Worm (Caenorhabditis elegans) whole organism, L1 larva: ENCODE measurements around the gene hrpu-2.

ENCODE experiments used
- C04F5.9 ChIP-seq: sonication (generic microtip); optimal IDR thresholded peaks from 2 replicates; lab custom pipeline; 2016; ENCODE audit warnings: missing genetic modification characterization, missing compliant biosample characterization
- C16A3.4 ChIP-seq: fragments of 150-350 bp; optimal IDR thresholded peaks from 2 replicates; lab custom pipeline; 2014; ENCODE audit warnings: missing biosample characterization, missing genetic modification characterization
- C34B4.2 ChIP-seq: sonication (generic microtip); optimal IDR thresholded peaks from 2 replicates; lab custom pipeline; 2017; ENCODE audit warnings: mild to moderate bottlenecking, missing genetic modification characterization, missing compliant biosample characterization
- F16B12.6 ChIP-seq: fragments of 150-350 bp; optimal IDR thresholded peaks from 2 replicates; lab custom pipeline; 2014; ENCODE audit warnings: missing biosample characterization, missing genetic modification characterization
- aha-1 ChIP-seq: fragments of 150-350 bp; optimal IDR thresholded peaks from 2 replicates; lab custom pipeline; 2014; ENCODE audit warnings: missing biosample characterization, missing genetic modification characterization
- ama-1 ChIP-seq: fragments of 150-350 bp; optimal IDR thresholded peaks from 2 replicates; lab custom pipeline; 2014
- blmp-1 ChIP-seq: fragments of 150-350 bp; optimal IDR thresholded peaks from 2 replicates; lab custom pipeline; 2014; ENCODE audit warnings: missing biosample characterization, missing genetic modification characterization
- ceh-63 ChIP-seq: fragments of 200-800 bp; sonication (Bioruptor generic); optimal IDR thresholded peaks from 2 replicates; lab custom pipeline; 2018; ENCODE audit warnings: mild to moderate bottlenecking, missing genetic modification characterization, missing compliant biosample characterization
- ceh-8 ChIP-seq: fragments of 200-800 bp; sonication (Bioruptor generic); optimal IDR thresholded peaks from 2 replicates; lab custom pipeline; 2018; ENCODE audit warnings: mild to moderate bottlenecking, missing genetic modification characterization, moderate library complexity, missing compliant biosample characterization
- ceh-82 ChIP-seq, 3 experiments: fragments of 150-350 bp in 1 of 3; sonication (generic microtip) in 2 of 3; optimal IDR thresholded peaks; 2 replicates each; lab custom pipeline; 2014 to 2017; ENCODE audit warnings: missing biosample characterization in 3 of 3, missing genetic modification characterization in 3 of 3
- ceh-88 ChIP-seq: fragments of 200-800 bp; sonication (Bioruptor generic); IDR thresholded peaks from 2 replicates; pipeline ENCODE4 v1.3.6; 2022; ENCODE audit warnings: missing genetic modification characterization, missing compliant biosample characterization
- dpl-1 ChIP-seq, 3 experiments: fragments of 150-350 bp in 2 of 3; sonication (generic microtip) in 1 of 3; optimal IDR thresholded peaks; 2 replicates each; lab custom pipeline; 2014 to 2017; ENCODE audit warnings: missing biosample characterization in 3 of 3, missing genetic modification characterization in 3 of 3, missing genetic modification reagents in 3 of 3
- efl-1 ChIP-seq, 4 experiments: fragments of 150-350 bp; optimal IDR thresholded peaks in 3 of 4; peaks in 1 of 4; 1 replicate in 1 of 4; 2 replicates in 3 of 4; lab custom pipeline; 2014; ENCODE audit warnings: missing biosample characterization in 2 of 4, missing genetic modification characterization in 2 of 4, missing genetic modification reagents in 2 of 4
- efl-3 ChIP-seq: fragments of 200-800 bp; sonication (Bioruptor generic); optimal IDR thresholded peaks from 2 replicates; lab custom pipeline; 2018; ENCODE audit warnings: mild to moderate bottlenecking, missing genetic modification characterization, missing compliant biosample characterization
- egl-13 ChIP-seq: sonication (generic microtip); optimal IDR thresholded peaks from 2 replicates; lab custom pipeline; 2016; ENCODE audit warnings: missing genotype, missing genetic modification reagents, missing genetic modification characterization, missing compliant biosample characterization
- elt-3 ChIP-seq, 6 experiments: fragments of 150-350 bp in 1 of 6; sonication (generic microtip); optimal IDR thresholded peaks; 2 replicates each; lab custom pipeline; 2017 to 2018; ENCODE audit warnings: missing biosample characterization in 6 of 6, missing genetic modification characterization in 6 of 6, inconsistent platforms in 1 of 6
- fos-1 ChIP-seq: fragments of 150-350 bp; optimal IDR thresholded peaks from 2 replicates; lab custom pipeline; 2014; ENCODE audit warnings: missing biosample characterization, missing genetic modification characterization
- grh-1 ChIP-seq: fragments of 200-800 bp; sonication (Bioruptor generic); IDR thresholded peaks from 2 replicates; pipeline ENCODE4 v1.3.6; 2022; ENCODE audit warnings: missing genetic modification reagents, missing genetic modification characterization, missing compliant biosample characterization
- hlh-4 ChIP-seq: sonication (generic microtip); optimal IDR thresholded peaks from 2 replicates; lab custom pipeline; 2016; ENCODE audit warnings: mild to moderate bottlenecking, missing genetic modification characterization, missing compliant biosample characterization
- jun-1 ChIP-seq: fragments of 150-350 bp; optimal IDR thresholded peaks from 2 replicates; lab custom pipeline; 2014; ENCODE audit warnings: missing biosample characterization, missing genetic modification reagents, missing genetic modification characterization
- lin-13 ChIP-seq: fragments of 150-350 bp; optimal IDR thresholded peaks from 2 replicates; lab custom pipeline; 2014; ENCODE audit warnings: missing biosample characterization, missing genetic modification reagents, missing genetic modification characterization
- lin-14 ChIP-seq: fragments of 200-800 bp; sonication (Bioruptor generic); optimal IDR thresholded peaks from 2 replicates; lab custom pipeline; 2018; ENCODE audit warnings: mild to moderate bottlenecking, missing genetic modification characterization, moderate library complexity, missing compliant biosample characterization
- lin-15B ChIP-seq: fragments of 150-350 bp; sonication (generic microtip); optimal IDR thresholded peaks from 3 replicates; lab custom pipeline; 2014; ENCODE audit warnings: missing biosample characterization, missing genetic modification characterization
- lin-35 ChIP-seq, 2 experiments: fragments of 150-350 bp; optimal IDR thresholded peaks; 2 replicates each; lab custom pipeline; 2014; ENCODE audit warnings: missing biosample characterization in 2 of 2, missing genetic modification characterization in 2 of 2, missing genetic modification reagents in 2 of 2
- lin-39 ChIP-seq: fragments of 150-350 bp; optimal IDR thresholded peaks from 2 replicates; lab custom pipeline; 2014; ENCODE audit warnings: missing biosample characterization, missing genetic modification reagents, missing genetic modification characterization
- lsy-2 ChIP-seq, 2 experiments: fragments of 150-350 bp; optimal IDR thresholded peaks; 2 replicates each; lab custom pipeline; 2014; ENCODE audit warnings: missing biosample characterization in 2 of 2, missing genetic modification characterization in 2 of 2
- mdl-1 ChIP-seq, 2 experiments: fragments of 150-350 bp; optimal IDR thresholded peaks; 2 replicates each; lab custom pipeline; 2014 to 2017; ENCODE audit warnings: missing biosample characterization in 2 of 2, missing genetic modification characterization in 2 of 2, inconsistent platforms in 1 of 2
- mep-1 ChIP-seq: fragments of 150-350 bp; optimal IDR thresholded peaks from 2 replicates; lab custom pipeline; 2014; ENCODE audit warnings: missing biosample characterization, missing genetic modification characterization
- nhr-12 ChIP-seq: sonication (generic microtip); optimal IDR thresholded peaks from 2 replicates; lab custom pipeline; 2017; ENCODE audit warnings: missing biosample characterization, missing genetic modification characterization
- nhr-19 ChIP-seq: fragments of 200-800 bp; sonication (Bioruptor generic); conservative IDR thresholded peaks from 2 replicates; pipeline ENCODE4 v1.3.6; 2022; ENCODE audit warnings: missing genetic modification characterization, missing compliant biosample characterization
- nhr-20 ChIP-seq: sonication (generic microtip); optimal IDR thresholded peaks from 2 replicates; lab custom pipeline; 2016; ENCODE audit warnings: mild to moderate bottlenecking, missing genetic modification characterization, missing compliant biosample characterization
- nhr-71 ChIP-seq: sonication (generic microtip); optimal IDR thresholded peaks from 2 replicates; lab custom pipeline; 2016; ENCODE audit warnings: mild to moderate bottlenecking, missing genetic modification characterization, moderate library complexity, missing compliant biosample characterization
- nhr-84 ChIP-seq: sonication (generic microtip); optimal IDR thresholded peaks from 2 replicates; lab custom pipeline; 2017; ENCODE audit warnings: missing biosample characterization, missing genetic modification characterization
- nhr-85 ChIP-seq: sonication (generic microtip); peaks from one replicate; lab custom pipeline; 2016; ENCODE audit warnings: missing genetic modification characterization, inconsistent platforms, missing compliant biosample characterization
- nhr-90 ChIP-seq: sonication (generic microtip); optimal IDR thresholded peaks from 2 replicates; lab custom pipeline; 2016; ENCODE audit warnings: mild to moderate bottlenecking, missing genetic modification characterization, missing compliant biosample characterization; ENCODE audit not compliant: poor library complexity
- pag-3 ChIP-seq: sonication (generic microtip); optimal IDR thresholded peaks from 2 replicates; lab custom pipeline; 2017; ENCODE audit warnings: missing genetic modification characterization, mild to moderate bottlenecking, missing compliant biosample characterization, antibody characterized with exemption, borderline replicate concordance; ENCODE audit not compliant: insufficient read depth
- pax-3 ChIP-seq: fragments of 200-800 bp; sonication (Bioruptor generic); optimal IDR thresholded peaks from 2 replicates; lab custom pipeline; 2018; ENCODE audit warnings: mild to moderate bottlenecking, missing genetic modification characterization, moderate library complexity, missing compliant biosample characterization
- rnt-1 ChIP-seq: sonication (generic microtip); optimal IDR thresholded peaks from 2 replicates; lab custom pipeline; 2016; ENCODE audit warnings: mild to moderate bottlenecking, missing genetic modification characterization, moderate library complexity, missing compliant biosample characterization
- snpc-4 ChIP-seq: fragments of 150-350 bp; optimal IDR thresholded peaks from 2 replicates; lab custom pipeline; 2014; ENCODE audit warnings: missing biosample characterization, missing genetic modification characterization
- snu-23 ChIP-seq: sonication (generic microtip); optimal IDR thresholded peaks from 2 replicates; lab custom pipeline; 2016; ENCODE audit warnings: missing genetic modification characterization, missing compliant biosample characterization
- sup-37 ChIP-seq: fragments of 200-800 bp; sonication (Bioruptor generic); optimal IDR thresholded peaks from 2 replicates; lab custom pipeline; 2018; ENCODE audit warnings: mild to moderate bottlenecking, missing genetic modification characterization, missing compliant biosample characterization
- swsn-7 ChIP-seq: sonication (generic microtip); optimal IDR thresholded peaks from 2 replicates; lab custom pipeline; 2016; ENCODE audit warnings: missing genetic modification characterization, missing compliant biosample characterization
- tbx-2 ChIP-seq: sonication (generic microtip); optimal IDR thresholded peaks from 2 replicates; lab custom pipeline; 2016; ENCODE audit warnings: missing genetic modification characterization, missing compliant biosample characterization
- unc-130 ChIP-seq: fragments of 150-350 bp; optimal IDR thresholded peaks from 2 replicates; lab custom pipeline; 2017; ENCODE audit warnings: missing biosample characterization, missing genetic modification characterization, inconsistent platforms
- unc-30 ChIP-seq: sonication (generic microtip); optimal IDR thresholded peaks from 2 replicates; lab custom pipeline; 2017; ENCODE audit warnings: missing biosample characterization, missing genetic modification characterization
- unc-98 ChIP-seq: fragments of 200-800 bp; sonication (Bioruptor generic); IDR thresholded peaks from 2 replicates; pipeline ENCODE4 v1.3.6; 2022; ENCODE audit warnings: missing genetic modification characterization, missing compliant biosample characterization
- xbp-1 ChIP-seq: sonication (generic microtip); optimal IDR thresholded peaks from 2 replicates; lab custom pipeline; 2016; ENCODE audit warnings: missing genetic modification characterization, missing compliant biosample characterization
- zip-4 ChIP-seq: fragments of 200-800 bp; sonication (Bioruptor generic); optimal IDR thresholded peaks from 2 replicates; lab custom pipeline; 2018; ENCODE audit warnings: mild to moderate bottlenecking, missing genetic modification characterization, moderate library complexity, missing compliant biosample characterization
- ztf-11 ChIP-seq, 2 experiments: sonication (generic microtip); optimal IDR thresholded peaks; 2 replicates each; lab custom pipeline; 2016 to 2017; ENCODE audit warnings: missing genetic modification characterization in 2 of 2, missing biosample characterization in 1 of 2, missing compliant biosample characterization in 1 of 2
- ztf-4 ChIP-seq: fragments of 150-350 bp; optimal IDR thresholded peaks from 2 replicates; lab custom pipeline; 2014; ENCODE audit warnings: missing biosample characterization, missing genetic modification characterization

hrpu-2 gene

ce11 chrIV:2219334-2219755, 41.6 kb downstream of the hrpu-2 start (continued):
- TF ChIP-seq tbx-2 (tag; lab: Kevin White, UChicago) = peak; percentile 98
- peak; percentile 90 for TF ChIP-seq aha-1 (tag; lab: Kevin White, UChicago)
- TF ChIP-seq lin-15B = peak; percentile 21

ce11 chrIV:2220147-2220546, 42.5 kb downstream of the hrpu-2 start:
- peak in 1 of 2 experiments; percentile 86 for TF ChIP-seq mdl-1 (tag; optimal IDR thresholded peaks at IDR 0.05; lab: Kevin White, UChicago)
- TF ChIP-seq nhr-84 (tag; lab: Kevin White, UChicago) = no peak
- TF ChIP-seq jun-1 (tag; lab: Kevin White, UChicago) = peak; percentile 62
- peak; percentile 26 for TF ChIP-seq xbp-1 (tag; lab: Kevin White, UChicago)
- peak; percentile 91 for TF ChIP-seq blmp-1 (tag; lab: Kevin White, UChicago)
- TF ChIP-seq C04F5.9 = peak; percentile 16
- TF ChIP-seq snu-23 (GFP tag; lab: Kevin White, UChicago) = peak; percentile 75
- TF ChIP-seq hlh-4 = no peak
- TF ChIP-seq lin-13 (GFP tag; lab: Kevin White, UChicago) = peak; percentile 68
- TF ChIP-seq C16A3.4 (tag; lab: Kevin White, UChicago) = peak; percentile 72
- peak; percentile 55 for TF ChIP-seq tbx-2 (tag; lab: Kevin White, UChicago)
- no peak for TF ChIP-seq efl-3 (GFP tag; lab: Kevin White, UChicago)
- TF ChIP-seq rnt-1 (tag; lab: Kevin White, UChicago) = peak; percentile 75
- peak; percentile 59 for TF ChIP-seq pax-3 (tag; lab: Kevin White, UChicago)
- TF ChIP-seq ceh-88 = no peak
- TF ChIP-seq zip-4 (GFP tag; lab: Kevin White, UChicago) = no peak
- no peak for TF ChIP-seq lin-39 (tag; lab: Kevin White, UChicago)
- peak; percentile 66 for TF ChIP-seq nhr-19 (GFP tag; lab: Robert Waterston, UW)
- TF ChIP-seq efl-1 (optimal IDR thresholded peaks at IDR 0.05; lab: Kevin White, UChicago) = peak; percentile 47 to 65
- peak; percentile 38 to 95 for TF ChIP-seq efl-1 (GFP tag; optimal IDR thresholded peaks at IDR 0.05 in 1 of 2; lab: Kevin White, UChicago)
- peak; percentile 75 for TF ChIP-seq nhr-90 (tag; lab: Kevin White, UChicago)
- TF ChIP-seq nhr-12 (tag; lab: Kevin White, UChicago) = no peak
- TF ChIP-seq ceh-63 (GFP tag; lab: Kevin White, UChicago) = no peak
- peak in 1 of 6 experiments; percentile 74 for TF ChIP-seq elt-3 (tag; optimal IDR thresholded peaks at IDR 0.05; lab: Kevin White, UChicago)
- no peak for TF ChIP-seq lin-15B
- TF ChIP-seq ceh-82 (tag; optimal IDR thresholded peaks at IDR 0.05; lab: Kevin White, UChicago) = peak in 1 of 3 experiments; percentile 13
- peak; percentile 76 for TF ChIP-seq nhr-20
- TF ChIP-seq grh-1 (GFP tag; lab: Robert Waterston, UW) = peak; percentile 52
- no peak for TF ChIP-seq egl-13 (tag; lab: Kevin White, UChicago)
- TF ChIP-seq nhr-85 (tag; lab: Kevin White, UChicago) = peak; percentile 83
- peak; percentile 38 for TF ChIP-seq swsn-7 (tag; lab: Kevin White, UChicago)
- TF ChIP-seq ztf-4 (tag; lab: Kevin White, UChicago) = peak; percentile 9
- no peak for TF ChIP-seq ceh-8 (GFP tag; lab: Kevin White, UChicago)
- TF ChIP-seq dpl-1 (GFP tag; optimal IDR thresholded peaks at IDR 0.05; lab: Kevin White, UChicago) = peak; percentile 29 to 68 (median 46)
- TF ChIP-seq lsy-2 (tag; optimal IDR thresholded peaks at IDR 0.05; lab: Kevin White, UChicago) = peak; percentile 51 to 61
- peak; percentile 81 for TF ChIP-seq nhr-71 (tag; lab: Kevin White, UChicago)
- peak; percentile 2 to 82 for TF ChIP-seq lin-35 (GFP tag; optimal IDR thresholded peaks at IDR 0.05; lab: Kevin White, UChicago)
- peak in 1 of 2 experiments; percentile 22 for TF ChIP-seq ztf-11 (tag; optimal IDR thresholded peaks at IDR 0.05; lab: Kevin White, UChicago)
- TF ChIP-seq sup-37 (GFP tag; lab: Kevin White, UChicago) = peak; percentile 6
- TF ChIP-seq pag-3 = no peak
- peak; percentile 74 for TF ChIP-seq lin-14 (GFP tag; lab: Kevin White, UChicago)
- TF ChIP-seq F16B12.6 (tag; lab: Kevin White, UChicago) = no peak
- TF ChIP-seq mep-1 = peak; percentile 57
- TF ChIP-seq unc-98 (GFP tag; lab: Robert Waterston, UW) = peak; percentile 21; the same call in 1 of the 2 replicates
- TF ChIP-seq fos-1 (tag; lab: Kevin White, UChicago) = peak; percentile 23
- peak; percentile 74 for TF ChIP-seq ama-1 (lab: Kevin White, UChicago)
- no peak for TF ChIP-seq C34B4.2
- no peak for TF ChIP-seq unc-30 (tag; lab: Kevin White, UChicago)
- peak; percentile 37 for TF ChIP-seq snpc-4 (tag; lab: Kevin White, UChicago)
- peak; percentile 74 for TF ChIP-seq unc-130 (tag; lab: Kevin White, UChicago)
